Worm (Caenorhabditis elegans) whole organism, L4 larva: ENCODE measurements around the gene cest-31.
A peak's percentile ranks its signal among the peaks of the same experiment; 100 is the strongest.

Experiments
- F10B5.3 ChIP-seq: sonication (generic microtip); optimal IDR thresholded peaks from 2 replicates; lab custom pipeline; 2016; ENCODE audit warnings: mild to moderate bottlenecking, missing genetic modification characterization, missing compliant biosample characterization
- F37D6.2 ChIP-seq: sonication (generic microtip); optimal IDR thresholded peaks from 2 replicates; lab custom pipeline; 2016; ENCODE audit warnings: mild to moderate bottlenecking, missing genetic modification characterization, missing compliant biosample characterization
- F44E2.7 ChIP-seq: fragments of 200-800 bp; sonication (Bioruptor generic); IDR thresholded peaks from 2 replicates; pipeline ENCODE4 v2.1.2; 2022; ENCODE audit warnings: missing genetic modification characterization, missing compliant biosample characterization
- T20F7.1 ChIP-seq: fragments of 200-800 bp; sonication (Bioruptor generic); optimal IDR thresholded peaks from 2 replicates; lab custom pipeline; 2018; ENCODE audit warnings: mild to moderate bottlenecking, missing genetic modification characterization, missing compliant biosample characterization
- Y48G9A.11 ChIP-seq: fragments of 200-800 bp; sonication (Bioruptor generic); IDR thresholded peaks from 2 replicates; pipeline ENCODE4 v1.3.6; 2022; ENCODE audit warnings: missing genetic modification reagents, missing genetic modification characterization, missing compliant biosample characterization
- ZK546.5 ChIP-seq, 2 experiments: sonication (generic microtip); optimal IDR thresholded peaks; 2 replicates each; lab custom pipeline; 2017; ENCODE audit warnings: missing biosample characterization in 2 of 2, missing genetic modification characterization in 2 of 2
- aha-1 ChIP-seq: fragments of 150-350 bp; peaks from one replicate; lab custom pipeline; 2014; ENCODE audit warnings: missing biosample characterization, missing genetic modification characterization
- attf-4 ChIP-seq: sonication (generic microtip); optimal IDR thresholded peaks from 3 replicates; lab custom pipeline; 2017; ENCODE audit warnings: missing biosample characterization, missing genetic modification characterization
- ceh-44 ChIP-seq: fragments of 200-800 bp; sonication (Bioruptor generic); IDR thresholded peaks from 2 replicates; pipeline ENCODE4 v1.3.6; 2022; ENCODE audit warnings: missing genetic modification reagents, missing genetic modification characterization, missing compliant biosample characterization
- ctbp-1 ChIP-seq: fragments of 200-800 bp; sonication (Bioruptor generic); IDR thresholded peaks from 2 replicates; pipeline ENCODE4 v1.3.6; 2022; ENCODE audit warnings: missing genetic modification reagents, missing genetic modification characterization, missing compliant biosample characterization
- daf-16 ChIP-seq, 3 experiments: sonication (generic microtip); optimal IDR thresholded peaks; 2 replicates each; lab custom pipeline; 2016 to 2017; ENCODE audit warnings: missing genetic modification characterization in 3 of 3, missing genetic modification reagents in 3 of 3, mild to moderate bottlenecking in 2 of 3, missing compliant biosample characterization in 2 of 3, missing biosample characterization in 1 of 3, moderate library complexity in 1 of 3
- dmd-6 ChIP-seq: fragments of 200-800 bp; sonication (Bioruptor generic); IDR thresholded peaks from 2 replicates; pipeline ENCODE4 v1.3.6; 2022; ENCODE audit warnings: missing genetic modification reagents, missing genetic modification characterization, missing compliant biosample characterization
- dmd-8 ChIP-seq: fragments of 200-800 bp; sonication (Bioruptor generic); IDR thresholded peaks from 2 replicates; pipeline ENCODE4 v1.3.6; 2022; ENCODE audit warnings: missing genetic modification characterization, missing compliant biosample characterization
- dve-1 ChIP-seq: sonication (generic microtip); optimal IDR thresholded peaks from 2 replicates; lab custom pipeline; 2017; ENCODE audit warnings: antibody characterized with exemption, mild to moderate bottlenecking, missing genetic modification characterization, missing compliant biosample characterization; ENCODE audit not compliant: insufficient read depth
- fos-1 ChIP-seq: fragments of 150-350 bp; optimal IDR thresholded peaks from 2 replicates; lab custom pipeline; 2014; ENCODE audit warnings: missing biosample characterization, missing genetic modification characterization
- hif-1 ChIP-seq, 2 experiments: sonication (generic microtip); optimal IDR thresholded peaks; 2 replicates each; lab custom pipeline; 2016 to 2017; ENCODE audit warnings: missing compliant biosample characterization in 2 of 2, missing genetic modification characterization in 2 of 2, missing genetic modification reagents in 2 of 2, missing genotype in 2 of 2, mild to moderate bottlenecking in 1 of 2
- hlh-11 ChIP-seq: fragments of 200-800 bp; sonication (Bioruptor generic); optimal IDR thresholded peaks from 2 replicates; lab custom pipeline; 2018; ENCODE audit warnings: mild to moderate bottlenecking, missing genetic modification characterization, missing compliant biosample characterization
- jun-1 ChIP-seq: fragments of 150-350 bp; optimal IDR thresholded peaks from 2 replicates; lab custom pipeline; 2014; ENCODE audit warnings: missing biosample characterization, missing genetic modification reagents, missing genetic modification characterization
- lin-1 ChIP-seq: fragments of 200-800 bp; sonication (Bioruptor generic); IDR thresholded peaks from 2 replicates; pipeline ENCODE4 v1.3.6; 2022; ENCODE audit warnings: missing genetic modification reagents, missing genetic modification characterization, missing compliant biosample characterization
- lin-38 ChIP-seq: fragments of 200-800 bp; sonication (Bioruptor generic); IDR thresholded peaks from 2 replicates; pipeline ENCODE4 v1.3.6; 2022; ENCODE audit warnings: missing genetic modification reagents, missing genetic modification characterization, missing compliant biosample characterization
- lin-39 ChIP-seq: fragments of 150-350 bp; optimal IDR thresholded peaks from 2 replicates; lab custom pipeline; 2014; ENCODE audit warnings: missing biosample characterization, missing genetic modification reagents, missing genetic modification characterization
- mdl-1 ChIP-seq, 2 experiments: fragments of 150-350 bp in 1 of 2; sonication (generic microtip) in 1 of 2; optimal IDR thresholded peaks; 2 replicates each; lab custom pipeline; 2014 to 2017; ENCODE audit warnings: missing biosample characterization in 2 of 2, missing genetic modification characterization in 2 of 2
- mxl-3 ChIP-seq: fragments of 200-800 bp; sonication (Bioruptor generic); optimal IDR thresholded peaks from 2 replicates; lab custom pipeline; 2018; ENCODE audit warnings: mild to moderate bottlenecking, missing genetic modification characterization, missing compliant biosample characterization
- nhr-10 ChIP-seq: fragments of 150-350 bp; optimal IDR thresholded peaks from 2 replicates; lab custom pipeline; 2014; ENCODE audit warnings: missing biosample characterization, missing genetic modification characterization
- nhr-102 ChIP-seq: sonication (generic microtip); optimal IDR thresholded peaks from 2 replicates; lab custom pipeline; 2016; ENCODE audit warnings: mild to moderate bottlenecking, missing genetic modification characterization, moderate library complexity, missing compliant biosample characterization
- nhr-237 ChIP-seq: sonication (generic microtip); optimal IDR thresholded peaks from 2 replicates; lab custom pipeline; 2017; ENCODE audit warnings: missing biosample characterization, missing genetic modification characterization
- nhr-25 ChIP-seq: sonication (generic microtip); optimal IDR thresholded peaks from 2 replicates; lab custom pipeline; 2017; ENCODE audit warnings: missing genetic modification characterization, mild to moderate bottlenecking, missing compliant biosample characterization, antibody characterized with exemption, moderate library complexity, borderline replicate concordance; ENCODE audit not compliant: insufficient read depth
- nhr-28 ChIP-seq: fragments of 150-350 bp; optimal IDR thresholded peaks from 2 replicates; lab custom pipeline; 2014; ENCODE audit warnings: missing biosample characterization, missing genetic modification characterization
- nhr-77 ChIP-seq: fragments of 150-350 bp; optimal IDR thresholded peaks from 2 replicates; lab custom pipeline; 2014; ENCODE audit warnings: missing biosample characterization, missing genetic modification characterization
- pha-4 ChIP-seq, 2 experiments: fragments of 150-350 bp in 1 of 2; fragments of 200-800 bp in 1 of 2; sonication (Bioruptor generic) in 1 of 2; IDR thresholded peaks in 1 of 2; optimal IDR thresholded peaks in 1 of 2; 2 replicates each; pipeline versions ENCODE4 v1.3.6 to Lab custom; 2014 to 2022; ENCODE audit warnings: missing genetic modification characterization in 2 of 2, missing genetic modification reagents in 2 of 2, missing biosample characterization in 1 of 2, missing compliant biosample characterization in 1 of 2
- pqm-1 ChIP-seq: sonication (generic microtip); optimal IDR thresholded peaks from 2 replicates; lab custom pipeline; 2017; ENCODE audit warnings: missing biosample characterization, missing genetic modification characterization
- rbr-2 ChIP-seq: sonication (generic microtip); optimal IDR thresholded peaks from 2 replicates; lab custom pipeline; 2016; ENCODE audit warnings: missing genotype, missing genetic modification characterization, missing compliant biosample characterization
- set-16 ChIP-seq: fragments of 200-800 bp; sonication (Bioruptor generic); IDR thresholded peaks from 2 replicates; pipeline ENCODE4 v1.3.6; 2022; ENCODE audit warnings: missing genetic modification reagents, missing genetic modification characterization, missing compliant biosample characterization
- snpc-1.2 ChIP-seq: fragments of 200-800 bp; sonication (Bioruptor generic); IDR thresholded peaks from 2 replicates; pipeline ENCODE4 v1.3.6; 2022; ENCODE audit warnings: missing genetic modification reagents, missing genetic modification characterization, missing compliant biosample characterization
- snpc-4 ChIP-seq: fragments of 150-350 bp; optimal IDR thresholded peaks from 2 replicates; lab custom pipeline; 2014; ENCODE audit warnings: missing biosample characterization, missing genetic modification characterization
- unc-39 ChIP-seq: sonication (generic microtip); optimal IDR thresholded peaks from 2 replicates; lab custom pipeline; 2017; ENCODE audit warnings: missing biosample characterization, missing genetic modification characterization
- unc-62 ChIP-seq, 3 experiments: fragments of 150-350 bp in 1 of 3; sonication (generic microtip); optimal IDR thresholded peaks in 2 of 3; peaks in 1 of 3; 1 replicate in 1 of 3; 2 replicates in 2 of 3; lab custom pipeline; 2014 to 2017; ENCODE audit warnings: missing biosample characterization in 3 of 3, missing genetic modification characterization in 3 of 3, missing genetic modification reagents in 3 of 3, missing genotype in 1 of 3
- zip-2 ChIP-seq: fragments of 150-350 bp; optimal IDR thresholded peaks from 2 replicates; lab custom pipeline; 2014; ENCODE audit warnings: missing biosample characterization, missing genetic modification characterization
- ztf-7 ChIP-seq: fragments of 150-350 bp; optimal IDR thresholded peaks from 2 replicates; lab custom pipeline; 2014; ENCODE audit warnings: missing biosample characterization, missing genetic modification characterization

Gene cest-31

ce11 chrV:6690075-6690474 is 16.0 kb downstream of the cest-31 start:
- TF ChIP-seq nhr-237 (tag; lab: Kevin White, UChicago): no peak
- TF ChIP-seq snpc-4 (tag; lab: Kevin White, UChicago): no peak
- TF ChIP-seq unc-62 (GFP tag; optimal IDR thresholded peaks at IDR 0.05 in 1 of 2; lab: Kevin White, UChicago): peak in 1 of 2 experiments; percentile 22
- TF ChIP-seq unc-62 (tag; optimal IDR thresholded peaks at IDR 0.05; lab: Kevin White, UChicago): no peak
- TF ChIP-seq lin-1 (GFP tag; lab: Robert Waterston, UW): no peak
- peak; percentile 16 for TF ChIP-seq nhr-28 (tag; lab: Kevin White, UChicago)
- TF ChIP-seq mdl-1 (tag; optimal IDR thresholded peaks at IDR 0.05; lab: Kevin White, UChicago): peak in 1 of 2 experiments; percentile 1
- no peak for TF ChIP-seq fos-1 (tag; lab: Kevin White, UChicago)

- TF ChIP-seq set-16 (no peak), F44E2.7 (GFP tag; lab: Robert Waterston, UW) (no peak), nhr-77 (peak; percentile 41), pqm-1 (peak; percentile 7), nhr-28 (tag; lab: Kevin White, UChicago) (peak; percentile 78), lin-1 (GFP tag; lab: Robert Waterston, UW) (no peak), rbr-2 (no peak), jun-1 (tag; lab: Kevin White, UChicago) (no peak), snpc-1.2 (GFP tag; lab: Robert Waterston, UW) (no peak), lin-38 (GFP tag; lab: Robert Waterston, UW) (no peak), hif-1 (tag; optimal IDR thresholded peaks at IDR 0.05; lab: Kevin White, UChicago) (no peak), unc-39 (no peak), F37D6.2 (no peak), nhr-10 (tag; lab: Kevin White, UChicago) (no peak), pha-4 (GFP tag; IDR thresholded peaks at IDR 0.05; lab: Robert Waterston, UW) (no peak), pha-4 (tag; optimal IDR thresholded peaks at IDR 0.05; lab: Kevin White, UChicago) (no peak), ztf-7 (tag; lab: Kevin White, UChicago) (peak; percentile 2), zip-2 (tag; lab: Kevin White, UChicago) (no peak), Y48G9A.11 (GFP tag; lab: Robert Waterston, UW) (no peak), aha-1 (peak; percentile 55), F10B5.3 (tag; lab: Kevin White, UChicago) (no peak), daf-16 (GFP tag; optimal IDR thresholded peaks at IDR 0.05; lab: Kevin White, UChicago) (no peak), daf-16 (tag; optimal IDR thresholded peaks at IDR 0.05; lab: Kevin White, UChicago) (peak; percentile 87), dve-1 (peak; percentile 32), hlh-11 (tag; lab: Kevin White, UChicago) (peak; percentile 32), nhr-102 (tag; lab: Kevin White, UChicago) (peak; percentile 11), ceh-44 (GFP tag; lab: Robert Waterston, UW) (no peak), dmd-6 (GFP tag; lab: Robert Waterston, UW) (peak; percentile 43; the same call in 1 of the 2 replicates), T20F7.1 (peak; percentile 11), mxl-3 (GFP tag; lab: Kevin White, UChicago) (peak; percentile 11), attf-4 (no peak), mdl-1 (tag; optimal IDR thresholded peaks at IDR 0.05; lab: Kevin White, UChicago) (peak in 1 of 2 experiments; percentile 46), nhr-25 (tag; lab: Kevin White, UChicago) (no peak), dmd-8 (GFP tag; lab: Robert Waterston, UW) (no peak), ctbp-1 (GFP tag; lab: Robert Waterston, UW) (no peak), ZK546.5 (tag; optimal IDR thresholded peaks at IDR 0.05; lab: Kevin White, UChicago) (no peak), lin-39 (tag; lab: Kevin White, UChicago) (no peak)
These were observed 17.8 kb downstream of the cest-31 start, which contains the start of gene mtl-1 for ce11 chrV:6691813-6692351. Gene mtl-1 (minus strand): TSS chrV:6691863.
